Fruit fly (Drosophila melanogaster) whole organism: ENCODE data around the gene CLS.

Source experiments
- CG8478 ChIP-seq: fragments of >200 bp; optimal IDR thresholded peaks from 2 replicates; lab custom pipeline; 2018; ENCODE audit warnings: inconsistent platforms
- Dll ChIP-seq: fragments of >200 bp; optimal IDR thresholded peaks from 2 replicates; lab custom pipeline; 2017
- EcR ChIP-seq, 2 experiments: fragments of >200 bp; optimal IDR thresholded peaks; 2 replicates each; lab custom pipeline; 2017; ENCODE audit warnings: missing biosample characterization in 2 of 2, missing genetic modification characterization in 2 of 2, missing genetic modification reagents in 2 of 2
- pan ChIP-seq: fragments of >200 bp; optimal IDR thresholded peaks from 2 replicates; lab custom pipeline; 2017
- psq ChIP-seq: fragments of >200 bp; optimal IDR thresholded peaks from 2 replicates; lab custom pipeline; 2017
- usp ChIP-seq: fragments of >200 bp; optimal IDR thresholded peaks from 2 replicates; lab custom pipeline; 2017; ENCODE audit warnings: missing biosample characterization, missing genetic modification characterization, mixed read lengths

Gene CLS

dm6 chr3R:25662358-25662757 is 24.8 kb downstream of the CLS start:
- TF ChIP-seq EcR (GFP tag; optimal IDR thresholded peaks at IDR 0.05; lab: Kevin White, UChicago) (no peak), usp (GFP tag; lab: Kevin White, UChicago) (no peak), CG8478 (lab: Kevin White, UChicago) (no peak), psq (lab: Kevin White, UChicago) (no peak), pan (lab: Kevin White, UChicago) (no peak), Dll (lab: Kevin White, UChicago) (no peak)

- TF ChIP-seq CG8478 (lab: Kevin White, UChicago) (no peak), psq (lab: Kevin White, UChicago) (no peak), Dll (lab: Kevin White, UChicago) (no peak), EcR (GFP tag; optimal IDR thresholded peaks at IDR 0.05; lab: Kevin White, UChicago) (no peak), usp (GFP tag; lab: Kevin White, UChicago) (no peak), pan (lab: Kevin White, UChicago) (no peak)
Measured at dm6 chr3R:25661531-25662193, 25.5 kb downstream of the CLS start, which contains the start of gene RASSF8. Gene RASSF8 (plus strand): TSS chr3R:25661795.

DNA sequence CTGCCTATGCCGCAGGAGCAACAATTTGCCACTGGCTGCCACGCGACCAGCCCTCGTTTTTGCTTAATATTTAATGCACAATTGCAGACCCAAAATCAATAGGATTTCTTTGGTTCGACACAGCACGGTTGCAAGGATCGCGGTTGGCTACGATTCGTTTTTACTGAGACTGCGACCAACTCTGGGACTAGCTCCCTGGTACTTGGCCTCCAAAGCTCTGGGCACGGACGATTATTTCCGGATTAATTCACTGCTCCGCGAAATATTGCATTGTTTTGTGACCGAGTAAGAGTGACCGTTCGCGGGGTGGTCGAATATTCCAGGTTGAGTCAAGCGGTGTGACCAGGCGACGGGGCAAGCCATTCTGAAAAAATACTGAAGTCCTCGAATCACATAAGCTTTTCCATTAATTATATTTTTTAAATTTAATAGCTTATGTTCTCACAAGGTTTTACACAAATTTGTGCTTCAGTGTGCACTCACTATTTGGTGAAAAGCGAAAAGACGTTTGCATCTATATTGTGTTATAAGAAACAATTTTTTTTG is 26.1 kb downstream of the CLS start, which contains the start of gene Tnks:
Tnks (minus strand) TSS at position 302 of the 546 bp plus-strand sequence.
- TF ChIP-seq pan (lab: Kevin White, UChicago) (no peak), EcR (GFP tag; optimal IDR thresholded peaks at IDR 0.05; lab: Kevin White, UChicago) (no peak), Dll (lab: Kevin White, UChicago) (no peak), psq (lab: Kevin White, UChicago) (no peak), CG8478 (lab: Kevin White, UChicago) (no peak), usp (GFP tag; lab: Kevin White, UChicago) (no peak)

- TF ChIP-seq pan (lab: Kevin White, UChicago) (no peak), Dll (lab: Kevin White, UChicago) (no peak), usp (GFP tag; lab: Kevin White, UChicago) (no peak), CG8478 (lab: Kevin White, UChicago) (no peak), EcR (GFP tag; optimal IDR thresholded peaks at IDR 0.05; lab: Kevin White, UChicago) (no peak), psq (lab: Kevin White, UChicago) (no peak)
Measured at dm6 chr3R:25659857-25660417, 27.2 kb downstream of the CLS start.

- TF ChIP-seq EcR (GFP tag; optimal IDR thresholded peaks at IDR 0.05; lab: Kevin White, UChicago) (no peak), pan (lab: Kevin White, UChicago) (no peak), CG8478 (lab: Kevin White, UChicago) (no peak)
Measured at dm6 chr3R:25652066-25652720, 35.0 kb downstream of the CLS start.

dm6 chr3R:25651414-25651813 is 35.8 kb downstream of the CLS start:
- no peak for TF ChIP-seq CG8478 (lab: Kevin White, UChicago)
- TF ChIP-seq EcR (GFP tag; optimal IDR thresholded peaks at IDR 0.05; lab: Kevin White, UChicago) = no peak
- TF ChIP-seq psq (lab: Kevin White, UChicago) = no peak
- TF ChIP-seq usp (GFP tag; lab: Kevin White, UChicago) = no peak

DNA sequence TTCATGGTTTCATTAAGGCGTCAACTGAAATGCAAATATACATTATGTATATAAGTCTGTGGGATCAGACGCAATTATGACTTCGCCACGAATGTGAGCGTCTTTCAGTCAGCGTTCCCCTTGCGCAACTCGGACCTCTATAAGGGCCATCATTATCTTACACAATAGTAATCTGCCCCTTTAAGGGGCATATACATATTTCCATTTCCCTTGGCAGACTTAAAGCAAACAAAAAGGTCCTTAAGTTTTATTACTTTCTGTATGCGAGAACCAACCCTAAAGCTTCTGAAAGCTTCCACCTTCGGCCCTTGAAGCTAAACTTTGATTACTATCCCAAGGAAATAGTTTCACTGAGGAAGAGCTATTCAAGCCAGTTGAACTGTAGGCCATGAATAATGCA is 36.8 kb downstream of the CLS start:
- TF ChIP-seq psq (lab: Kevin White, UChicago) (no peak), CG8478 (lab: Kevin White, UChicago) (no peak), pan (lab: Kevin White, UChicago) (no peak), EcR (GFP tag; optimal IDR thresholded peaks at IDR 0.05; lab: Kevin White, UChicago) (no peak), Dll (lab: Kevin White, UChicago) (no peak), usp (GFP tag; lab: Kevin White, UChicago) (no peak)

DNA sequence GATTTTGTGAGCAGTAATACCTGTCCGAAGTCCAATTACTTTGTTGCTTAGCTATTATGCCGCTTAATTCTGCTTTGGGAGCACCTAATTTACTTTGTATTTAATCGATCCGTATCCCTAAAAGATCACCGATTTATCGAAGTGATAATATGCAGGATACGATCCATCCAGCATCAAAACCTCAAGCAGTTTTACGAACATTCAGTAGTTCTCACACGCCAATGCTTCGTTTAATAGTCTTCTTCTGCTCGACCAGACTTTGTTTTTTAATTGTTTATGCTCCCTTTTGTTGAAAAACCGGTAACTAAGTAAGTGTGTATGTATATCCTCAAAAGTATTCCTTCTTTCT is 38.9 kb downstream of the CLS start:
- TF ChIP-seq usp (GFP tag; lab: Kevin White, UChicago) (no peak), CG8478 (lab: Kevin White, UChicago) (no peak), Dll (lab: Kevin White, UChicago) (no peak), pan (lab: Kevin White, UChicago) (no peak), EcR (GFP tag; optimal IDR thresholded peaks at IDR 0.05; lab: Kevin White, UChicago) (no peak), psq (lab: Kevin White, UChicago) (no peak)

- no peak for TF ChIP-seq Dll (lab: Kevin White, UChicago)
- TF ChIP-seq CG8478 (lab: Kevin White, UChicago) = no peak
- no peak for TF ChIP-seq EcR (GFP tag; optimal IDR thresholded peaks at IDR 0.05; lab: Kevin White, UChicago)
- TF ChIP-seq psq (lab: Kevin White, UChicago) = no peak
- TF ChIP-seq pan (lab: Kevin White, UChicago) = no peak
Measured at dm6 chr3R:25647577-25648257, 39.5 kb downstream of the CLS start.

dm6 chr3R:25646882-25647518 is 40.2 kb downstream of the CLS start:
- TF ChIP-seq Dll (lab: Kevin White, UChicago) (no peak), CG8478 (lab: Kevin White, UChicago) (peak; percentile 6)
